Fruit fly (Drosophila melanogaster): ENCODE data around the gene app.

Gene app

DNA sequence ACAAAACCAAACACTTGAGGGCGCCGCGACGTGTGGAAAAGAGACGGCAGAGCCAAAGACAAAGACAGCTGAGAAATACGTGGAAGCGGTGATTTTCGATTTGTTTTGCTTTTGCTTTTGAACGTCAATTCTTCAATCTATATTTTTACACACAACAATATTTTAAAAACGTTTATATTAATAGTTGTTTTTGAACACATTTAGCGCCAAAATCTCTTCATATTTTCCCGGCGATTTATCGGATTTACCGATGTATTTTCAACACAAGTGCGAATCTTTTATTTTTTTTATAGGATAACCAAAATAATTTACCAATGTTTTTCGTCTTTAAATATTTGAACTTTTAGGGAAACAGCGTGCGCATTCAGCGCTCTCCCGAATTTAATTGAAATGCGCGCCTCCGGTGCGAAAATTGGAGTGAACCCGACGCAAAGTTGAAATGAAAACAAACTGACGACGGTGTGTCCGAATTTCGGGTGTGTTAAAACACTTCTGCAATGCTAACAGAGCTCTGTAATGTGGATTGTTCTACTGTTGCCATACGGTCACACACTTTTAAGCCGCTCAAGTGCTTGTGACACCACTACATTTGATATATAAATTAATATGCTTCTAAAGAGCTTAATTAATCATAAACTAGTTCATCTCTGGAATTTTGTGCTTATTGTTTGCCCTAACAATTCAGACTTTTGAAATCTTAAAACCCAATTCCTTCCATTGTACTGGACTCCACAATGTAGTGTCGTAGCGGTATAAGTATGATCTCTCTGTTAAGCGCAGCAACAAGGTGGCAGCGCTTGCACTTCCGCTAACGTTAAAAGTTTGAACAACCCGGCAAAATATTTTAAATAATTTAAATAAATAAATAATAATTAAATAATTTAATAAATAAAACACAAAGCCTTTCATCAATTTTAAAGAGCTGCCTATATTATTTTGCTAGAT, at the start of gene app (continued):
- TF ChIP-seq CG1024 (GFP tag; IDR thresholded peaks at IDR 0.05), result peak; percentile 78
- TF ChIP-seq CG1233 (GFP tag; optimal IDR thresholded peaks at IDR 0.05), result peak; percentile 89
- TF ChIP-seq Hey (tag; optimal IDR thresholded peaks at IDR 0.05), result peak; percentile 79
- peak; percentile 77; the same call in 1 of the 3 replicates for TF ChIP-seq CG2199 (GFP tag; IDR thresholded peaks at IDR 0.05)
- peak; percentile 77 for TF ChIP-seq az2 (GFP tag; optimal IDR thresholded peaks at IDR 0.05)
- TF ChIP-seq crc (GFP tag; optimal IDR thresholded peaks at IDR 0.05), result peak; percentile 68
- TF ChIP-seq Sry-β (GFP tag; optimal IDR thresholded peaks at IDR 0.05), result peak; percentile 47
- TF ChIP-seq Eip74EF (GFP tag; optimal IDR thresholded peaks at IDR 0.05), result peak in 1 of 2 experiments; percentile 71
- TF ChIP-seq zen (tag; optimal IDR thresholded peaks at IDR 0.05), result peak; percentile 84
- peak; percentile 86 for TF ChIP-seq CG31441 (GFP tag; IDR thresholded peaks at IDR 0.05)
- TF ChIP-seq YL-1 (GFP tag; optimal IDR thresholded peaks at IDR 0.05), result peak; percentile 30
- TF ChIP-seq CG2678 (tag; optimal IDR thresholded peaks at IDR 0.05), result peak; percentile 93
- TF ChIP-seq pita (GFP tag; optimal IDR thresholded peaks at IDR 0.05), result no peak
- TF ChIP-seq CG8089 (GFP tag; optimal IDR thresholded peaks at IDR 0.05), result peak; percentile 56
- TF ChIP-seq nau (GFP tag; optimal IDR thresholded peaks at IDR 0.05), result peak; percentile 71
- peak; percentile 23 for TF ChIP-seq BEAF-32 (GFP tag; optimal IDR thresholded peaks at IDR 0.05)
- peak; percentile 81 for TF ChIP-seq CG7556 (GFP tag; optimal IDR thresholded peaks at IDR 0.05)
- no peak for TF ChIP-seq br (optimal IDR thresholded peaks at IDR 0.05)
- TF ChIP-seq Elba2 (GFP tag; optimal IDR thresholded peaks at IDR 0.05), result no peak
- peak; percentile 40 for TF ChIP-seq gcm2 (GFP tag; optimal IDR thresholded peaks at IDR 0.05)
- no peak for TF ChIP-seq CG10565 (GFP tag; optimal IDR thresholded peaks at IDR 0.05)
- no peak for TF ChIP-seq CG42726 (GFP tag; IDR thresholded peaks at IDR 0.05; ENCODE audit: partially characterized antibody)
- TF ChIP-seq Jarid2 (GFP tag; optimal IDR thresholded peaks at IDR 0.05), result peak; percentile 86
- TF ChIP-seq B-H1 (GFP tag; IDR thresholded peaks at IDR 0.05), result peak; percentile 88
- TF ChIP-seq CG7987 (GFP tag; optimal IDR thresholded peaks at IDR 0.05), result peak; percentile 86
- peak; percentile 47 for TF ChIP-seq stwl (tag; optimal IDR thresholded peaks at IDR 0.05)
- TF ChIP-seq CG17802 (tag; optimal IDR thresholded peaks at IDR 0.05), result peak; percentile 75
- peak; percentile 95 for TF ChIP-seq row (GFP tag; IDR thresholded peaks at IDR 0.05)
- peak in 1 of 2 experiments; percentile 75 for TF ChIP-seq insv (GFP tag; optimal IDR thresholded peaks at IDR 0.05)
- TF ChIP-seq CG4282 (GFP tag; optimal IDR thresholded peaks at IDR 0.05), result no peak
- peak; percentile 89 for TF ChIP-seq caup (GFP tag; optimal IDR thresholded peaks at IDR 0.05; ENCODE audit: severe bottlenecking)
- no peak for TF ChIP-seq sc (optimal IDR thresholded peaks at IDR 0.05)
- TF ChIP-seq sc (GFP tag; optimal IDR thresholded peaks at IDR 0.05), result peak; percentile 77
- peak; percentile 82 for TF ChIP-seq tap (tag; optimal IDR thresholded peaks at IDR 0.05)
- TF ChIP-seq yki (optimal IDR thresholded peaks at IDR 0.05), result no peak
- peak; percentile 89 for TF ChIP-seq CG13296 (GFP tag; optimal IDR thresholded peaks at IDR 0.05)
- peak; percentile 82 for TF ChIP-seq CG30431 (GFP tag; optimal IDR thresholded peaks at IDR 0.05)
- TF ChIP-seq Antp (GFP tag; optimal IDR thresholded peaks at IDR 0.05), result peak; percentile 74
- TF ChIP-seq Oli (tag; optimal IDR thresholded peaks at IDR 0.05), result peak; percentile 88
- peak; percentile 38 for TF ChIP-seq p53 (GFP tag; optimal IDR thresholded peaks at IDR 0.05)
- TF ChIP-seq Gsc (GFP tag; IDR thresholded peaks at IDR 0.05), result no peak
- TF ChIP-seq CG4707 (GFP tag; optimal IDR thresholded peaks at IDR 0.05), result peak; percentile 71
- no peak for TF ChIP-seq Hmx (GFP tag; optimal IDR thresholded peaks at IDR 0.05)
- TF ChIP-seq dm (GFP tag; optimal IDR thresholded peaks at IDR 0.05), result peak; percentile 33
- peak; percentile 84 for TF ChIP-seq NFAT (GFP tag; IDR thresholded peaks at IDR 0.05)
- peak; percentile 43; the same call in 1 of the 2 replicates for TF ChIP-seq dati (GFP tag; IDR thresholded peaks at IDR 0.05)
- TF ChIP-seq Bgb (GFP tag; IDR thresholded peaks at IDR 0.05; ENCODE audit: partially characterized antibody), result peak; percentile 46; the same call in 1 of the 2 replicates
- no peak for TF ChIP-seq fd102C (GFP tag; optimal IDR thresholded peaks at IDR 0.05)

Measured in whole organism, embryonic.